Fruit fly (Drosophila melanogaster): ENCODE results near the gene PQBP1.

Gene PQBP1

dm6 chr3R:25051441-25052097 lies 14.0 kb upstream of the PQBP1 start (continued):
- TF ChIP-seq sug (tag; optimal IDR thresholded peaks at IDR 0.05) (peak; percentile 3), CG2120 (GFP tag; optimal IDR thresholded peaks at IDR 0.05) (peak; percentile 30), Hr51 (GFP tag; optimal IDR thresholded peaks at IDR 0.05) (peak in 1 of 2 experiments; percentile 7), Aef1 (GFP tag; IDR thresholded peaks at IDR 0.05) (peak; percentile 24; the same call in 1 of the 3 replicates), lab (GFP tag; optimal IDR thresholded peaks at IDR 0.05) (peak; percentile 39), PHDP (tag; optimal IDR thresholded peaks at IDR 0.05) (peak; percentile 16), grn (GFP tag; optimal IDR thresholded peaks at IDR 0.05) (peak; percentile 18), CG4404 (GFP tag; IDR thresholded peaks at IDR 0.05) (no peak), CG2678 (tag; optimal IDR thresholded peaks at IDR 0.05) (peak; percentile 5), cad (GFP tag; optimal IDR thresholded peaks at IDR 0.05) (no peak), ttk (GFP tag; IDR thresholded peaks at IDR 0.05) (no peak)

- peak; percentile 73 for TF ChIP-seq Dp (GFP tag; optimal IDR thresholded peaks at IDR 0.05)
- peak; percentile 11 for TF ChIP-seq CG4328 (GFP tag; optimal IDR thresholded peaks at IDR 0.05)
- peak; percentile 35 for TF ChIP-seq tin (GFP tag; optimal IDR thresholded peaks at IDR 0.05)
- TF ChIP-seq Lhr (GFP tag; optimal IDR thresholded peaks at IDR 0.05): peak; percentile 31
- TF ChIP-seq CG1233 (GFP tag; optimal IDR thresholded peaks at IDR 0.05): no peak
- TF ChIP-seq Opbp (GFP tag; IDR thresholded peaks at IDR 0.05; ENCODE audit: partially characterized antibody): peak; percentile 46; the same call in 1 of the 3 replicates
- TF ChIP-seq CG1603 (tag; optimal IDR thresholded peaks at IDR 0.05): peak; percentile 91
- TF ChIP-seq CG2116 (GFP tag; optimal IDR thresholded peaks at IDR 0.05): peak; percentile 99
- TF ChIP-seq CG12659 (GFP tag; optimal IDR thresholded peaks at IDR 0.05): peak; percentile 48
- no peak for TF ChIP-seq Atf-2 (GFP tag; optimal IDR thresholded peaks at IDR 0.05)
- no peak for TF ChIP-seq Trl (optimal IDR thresholded peaks at IDR 0.05)
- TF ChIP-seq Trl (GFP tag; optimal IDR thresholded peaks at IDR 0.05): peak; percentile 33
- peak; percentile 3 for TF ChIP-seq CG7786 (GFP tag; optimal IDR thresholded peaks at IDR 0.05)
- no peak for TF ChIP-seq knrl (GFP tag; IDR thresholded peaks at IDR 0.05; ENCODE audit: partially characterized antibody)
- peak; percentile 24 for TF ChIP-seq CG2678 (tag; optimal IDR thresholded peaks at IDR 0.05)
- no peak for TF ChIP-seq Neu2 (GFP tag; optimal IDR thresholded peaks at IDR 0.05; ENCODE audit: borderline replicate concordance)
- TF ChIP-seq CG5180 (GFP tag; optimal IDR thresholded peaks at IDR 0.05): no peak
- TF ChIP-seq Scr (GFP tag; IDR thresholded peaks at IDR 0.05; ENCODE audit: partially characterized antibody): peak; percentile 61
- peak; percentile 37; the same call in 1 of the 2 replicates for TF ChIP-seq CG14014 (GFP tag; IDR thresholded peaks at IDR 0.05)
- peak; percentile 42 for TF ChIP-seq CG13624 (GFP tag; optimal IDR thresholded peaks at IDR 0.05)
- TF ChIP-seq HLH4C (GFP tag; IDR thresholded peaks at IDR 0.05; ENCODE audit: partially characterized antibody): peak; percentile 40; the same call in 1 of the 3 replicates
- TF ChIP-seq ind (GFP tag; optimal IDR thresholded peaks at IDR 0.05): peak; percentile 25
- peak; percentile 31 for TF ChIP-seq CG17829 (tag; optimal IDR thresholded peaks at IDR 0.05)
- peak; percentile 33 for TF ChIP-seq gem (tag; optimal IDR thresholded peaks at IDR 0.05)
- peak; percentile 20 for TF ChIP-seq Meics (GFP tag; optimal IDR thresholded peaks at IDR 0.05)
- peak in 1 of 2 experiments; percentile 4 for TF ChIP-seq dpn (GFP tag; optimal IDR thresholded peaks at IDR 0.05)
- peak; percentile 57 for TF ChIP-seq bbx (GFP tag; IDR thresholded peaks at IDR 0.05; ENCODE audit: partially characterized antibody)
- TF ChIP-seq CG4617 (GFP tag; optimal IDR thresholded peaks at IDR 0.05; ENCODE audit: borderline replicate concordance): peak; percentile 60
- TF ChIP-seq CG13424 (tag; optimal IDR thresholded peaks at IDR 0.05): peak; percentile 22
- no peak for TF ChIP-seq cg (GFP tag; optimal IDR thresholded peaks at IDR 0.05)
- peak; percentile 39 for TF ChIP-seq grau (tag; optimal IDR thresholded peaks at IDR 0.05)
- TF ChIP-seq CG13775 (GFP tag; optimal IDR thresholded peaks at IDR 0.05): peak; percentile 17
- TF ChIP-seq CG17359 (tag; optimal IDR thresholded peaks at IDR 0.05): peak; percentile 2
- peak; percentile 55 for TF ChIP-seq sug (tag; optimal IDR thresholded peaks at IDR 0.05)
- peak; percentile 7 for TF ChIP-seq Fer1 (GFP tag; optimal IDR thresholded peaks at IDR 0.05)
- TF ChIP-seq Xrp1 (GFP tag; IDR thresholded peaks at IDR 0.05): 0 out of 2 replicates have a peak, but pooled peaks have one; percentile 8
These were observed 11.0 kb upstream of the PQBP1 start, which contains the start of gene CG31109 for dm6 chr3R:25054451-25055188. CG31109 (minus strand) TSS chr3R:25054653.

All from whole organism, embryonic.